Worm (Caenorhabditis elegans) whole organism, L4/young adult: ENCODE measurements around the gene gtap-2.
A peak's percentile ranks its signal among the peaks of the same experiment; 100 is the strongest.

Experiments used
- W03F9.2 ChIP-seq: fragments of 150-350 bp; optimal IDR thresholded peaks from 2 replicates; lab custom pipeline; 2014; ENCODE audit warnings: missing biosample characterization, missing genetic modification characterization
- him-1 ChIP-seq: sonication (generic microtip); optimal IDR thresholded peaks from 2 replicates; lab custom pipeline; 2016; ENCODE audit warnings: missing genotype, missing genetic modification reagents, missing genetic modification characterization, missing compliant biosample characterization

- no peak for TF ChIP-seq him-1 (tag; lab: Kevin White, UChicago)
- peak; percentile 69 for TF ChIP-seq W03F9.2
These were observed 39.7 kb downstream of the gtap-2 start, which contains the start of gene mrpl-36 for ce11 chrIII:9848083-9848482.
